Fruit fly (Drosophila melanogaster): Measurements from ENCODE around the gene Wdr81.

The Wdr81 gene

DNA sequence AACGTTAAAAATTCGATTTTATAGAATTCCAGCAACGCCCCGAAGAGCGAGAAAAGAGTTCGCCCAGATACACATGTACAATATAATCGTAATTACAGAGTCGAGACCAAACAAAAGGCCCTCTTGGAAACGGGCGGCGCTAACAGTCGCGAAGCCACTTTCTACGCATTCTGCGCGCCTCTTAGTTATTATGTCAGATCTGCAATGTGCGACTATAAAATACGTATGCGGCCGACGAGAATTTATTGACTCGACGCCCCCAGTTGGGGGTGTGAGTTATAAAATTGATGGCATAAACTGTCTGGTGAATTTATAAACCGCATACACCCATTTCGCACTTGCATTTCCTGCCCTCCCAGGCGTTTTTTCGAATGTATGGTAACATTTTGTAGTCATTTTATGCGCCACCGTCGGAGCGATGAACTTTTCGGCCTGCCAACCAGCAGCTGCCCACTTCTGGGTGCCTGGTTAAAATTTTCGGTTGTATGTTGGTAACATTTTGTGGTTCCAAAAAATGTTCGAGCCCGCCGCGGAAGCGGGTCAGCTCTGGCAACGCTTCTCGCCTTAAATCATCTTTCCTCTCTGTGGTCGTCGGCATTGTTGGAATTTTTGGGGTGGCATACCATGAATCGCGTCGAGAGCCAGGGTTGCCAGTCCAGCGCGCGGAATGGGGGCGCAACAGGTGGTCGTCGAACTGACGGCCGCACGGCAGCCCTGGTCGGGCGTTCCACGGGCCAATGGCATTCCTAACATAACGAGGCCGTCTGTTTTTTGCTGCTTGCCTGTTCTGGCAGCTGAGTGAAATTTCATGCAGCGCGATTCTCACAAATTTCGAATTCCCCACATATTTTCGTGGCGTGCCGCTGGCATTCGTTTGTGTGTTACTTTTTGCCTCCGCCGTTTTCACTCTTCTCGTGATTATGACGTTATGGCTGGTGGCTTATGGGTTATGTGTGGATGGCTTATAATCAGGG lies 8.8 kb downstream of the Wdr81 start (continued):
- TF ChIP-seq CG33557 (GFP tag; optimal IDR thresholded peaks at IDR 0.05): peak; percentile 32
- no peak for TF ChIP-seq GATAe (GFP tag; conservative IDR thresholded peaks at IDR 0.05)
- TF ChIP-seq Ets97D (GFP tag; optimal IDR thresholded peaks at IDR 0.05): peak; percentile 76
- TF ChIP-seq BEAF-32 (GFP tag; optimal IDR thresholded peaks at IDR 0.05): peak; percentile 29
- peak; percentile 1 for TF ChIP-seq Sin3A (optimal IDR thresholded peaks at IDR 0.05)
- no peak for TF ChIP-seq CG5953 (GFP tag; IDR thresholded peaks at IDR 0.05)
- no peak for TF ChIP-seq CkIIα-i1 (GFP tag; IDR thresholded peaks at IDR 0.05)
- TF ChIP-seq ttk (GFP tag; IDR thresholded peaks at IDR 0.05): no peak
- no peak for TF ChIP-seq row (GFP tag; IDR thresholded peaks at IDR 0.05)
- TF ChIP-seq Hey (tag; optimal IDR thresholded peaks at IDR 0.05): peak; percentile 10
- no peak for TF ChIP-seq lov (optimal IDR thresholded peaks at IDR 0.05)
- no peak for TF ChIP-seq lov (GFP tag; IDR thresholded peaks at IDR 0.05)
- TF ChIP-seq Dp (GFP tag; optimal IDR thresholded peaks at IDR 0.05): peak; percentile 41
- no peak for TF ChIP-seq Gsc (GFP tag; IDR thresholded peaks at IDR 0.05)
- peak; percentile 66 for TF ChIP-seq btn (GFP tag; optimal IDR thresholded peaks at IDR 0.05)
- TF ChIP-seq D (optimal IDR thresholded peaks at IDR 0.05): peak; percentile 88
- peak; percentile 14 for TF ChIP-seq D (GFP tag; optimal IDR thresholded peaks at IDR 0.05)
- peak; percentile 80 for TF ChIP-seq CG11504 (tag; optimal IDR thresholded peaks at IDR 0.05)
- peak; percentile 98 for TF ChIP-seq CG17829 (tag; optimal IDR thresholded peaks at IDR 0.05)
- peak; percentile 91 for TF ChIP-seq CG5180 (GFP tag; optimal IDR thresholded peaks at IDR 0.05)
- TF ChIP-seq scrt (GFP tag; optimal IDR thresholded peaks at IDR 0.05): no peak
- TF ChIP-seq NfI (GFP tag; optimal IDR thresholded peaks at IDR 0.05): peak; percentile 37
- no peak for TF ChIP-seq MBD-R2 (GFP tag; IDR thresholded peaks at IDR 0.05)
- TF ChIP-seq CG4328 (GFP tag; optimal IDR thresholded peaks at IDR 0.05): peak; percentile 68
- TF ChIP-seq CG7963 (GFP tag; IDR thresholded peaks at IDR 0.05; ENCODE audit: partially characterized antibody): no peak
- peak; percentile 35 for TF ChIP-seq Dip3 (GFP tag; optimal IDR thresholded peaks at IDR 0.05)
- no peak for TF ChIP-seq Poxn (GFP tag; IDR thresholded peaks at IDR 0.05)
- TF ChIP-seq psq (GFP tag; optimal IDR thresholded peaks at IDR 0.05): no peak
- peak; percentile 67 for TF ChIP-seq D19A (tag; optimal IDR thresholded peaks at IDR 0.05)
- TF ChIP-seq NK7.1 (GFP tag; optimal IDR thresholded peaks at IDR 0.05): peak; percentile 68
- peak; percentile 57 for TF ChIP-seq unpg (GFP tag; optimal IDR thresholded peaks at IDR 0.05)
- TF ChIP-seq lola (GFP tag; optimal IDR thresholded peaks at IDR 0.05): no peak
- peak; percentile 73 for TF ChIP-seq CG17359 (tag; optimal IDR thresholded peaks at IDR 0.05)
- TF ChIP-seq sna (GFP tag; IDR thresholded peaks at IDR 0.05; ENCODE audit: partially characterized antibody): no peak
- TF ChIP-seq vvl (GFP tag; IDR thresholded peaks at IDR 0.05): no peak
- TF ChIP-seq CG11723 (GFP tag; optimal IDR thresholded peaks at IDR 0.05): peak; percentile 60
- TF ChIP-seq CG4424 (GFP tag; optimal IDR thresholded peaks at IDR 0.05): peak; percentile 70
- TF ChIP-seq Hmx (GFP tag; optimal IDR thresholded peaks at IDR 0.05): no peak
- peak; percentile 86 for TF ChIP-seq CG6765 (GFP tag; optimal IDR thresholded peaks at IDR 0.05)
- TF ChIP-seq CG12219 (GFP tag; optimal IDR thresholded peaks at IDR 0.05): peak; percentile 60
- no peak for TF ChIP-seq HLH4C (GFP tag; IDR thresholded peaks at IDR 0.05; ENCODE audit: partially characterized antibody)
- no peak for TF ChIP-seq cas (GFP tag; IDR thresholded peaks at IDR 0.05)
- peak; percentile 64 for TF ChIP-seq CTCF (GFP tag; optimal IDR thresholded peaks at IDR 0.05)
- TF ChIP-seq CG11398 (GFP tag; optimal IDR thresholded peaks at IDR 0.05): peak; percentile 57
- TF ChIP-seq D19B (GFP tag; optimal IDR thresholded peaks at IDR 0.05): peak; percentile 66
- TF ChIP-seq CG9797 (GFP tag; optimal IDR thresholded peaks at IDR 0.05): peak; percentile 22
- TF ChIP-seq nau (GFP tag; optimal IDR thresholded peaks at IDR 0.05): no peak
- TF ChIP-seq CG10543 (GFP tag; optimal IDR thresholded peaks at IDR 0.05): peak; percentile 99
- TF ChIP-seq CG8765 (GFP tag; IDR thresholded peaks at IDR 0.05): no peak
- TF ChIP-seq cad (GFP tag; optimal IDR thresholded peaks at IDR 0.05): peak; percentile 77
